Worm (Caenorhabditis elegans) whole organism, mixed stage, embryonic: ENCODE measurements around the gene F20D6.2.

Experiments
- M03D4.4 ChIP-seq: sonication (generic microtip); optimal IDR thresholded peaks from 2 replicates; lab custom pipeline; 2017; ENCODE audit warnings: mild to moderate bottlenecking, missing genetic modification characterization, missing compliant biosample characterization
- ces-1 ChIP-seq: fragments of 150-350 bp; optimal IDR thresholded peaks from 2 replicates; lab custom pipeline; 2014; ENCODE audit warnings: missing biosample characterization, missing genetic modification reagents, missing genetic modification characterization
- lin-13 ChIP-seq: fragments of 150-350 bp; optimal IDR thresholded peaks from 2 replicates; lab custom pipeline; 2014; ENCODE audit warnings: missing biosample characterization, missing genetic modification characterization
- mep-1 ChIP-seq: fragments of 150-350 bp; optimal IDR thresholded peaks from 2 replicates; lab custom pipeline; 2017; ENCODE audit warnings: missing biosample characterization, missing genetic modification reagents, missing genetic modification characterization, inconsistent platforms
- nhr-2 ChIP-seq: fragments of 150-350 bp; optimal IDR thresholded peaks from 2 replicates; lab custom pipeline; 2014; ENCODE audit warnings: missing biosample characterization, missing genetic modification characterization
- nhr-76 ChIP-seq: sonication (generic microtip); optimal IDR thresholded peaks from 2 replicates; lab custom pipeline; 2017; ENCODE audit warnings: missing biosample characterization, missing genetic modification characterization
- sem-2 ChIP-seq: fragments of 200-800 bp; sonication (Bioruptor generic); optimal IDR thresholded peaks from 2 replicates; lab custom pipeline; 2018; ENCODE audit warnings: mild to moderate bottlenecking, missing genetic modification characterization, missing compliant biosample characterization
- snpc-4 ChIP-seq: fragments of 150-350 bp; optimal IDR thresholded peaks from 2 replicates; lab custom pipeline; 2014; ENCODE audit warnings: missing biosample characterization, missing genetic modification characterization
- unc-39 ChIP-seq: fragments of 150-350 bp; optimal IDR thresholded peaks from 2 replicates; lab custom pipeline; 2014; ENCODE audit warnings: missing biosample characterization, missing genetic modification characterization
- unc-62 ChIP-seq: fragments of 150-350 bp; optimal IDR thresholded peaks from 2 replicates; lab custom pipeline; 2014; ENCODE audit warnings: missing biosample characterization, missing genetic modification reagents, missing genetic modification characterization
- zip-8 ChIP-seq: fragments of 150-350 bp; optimal IDR thresholded peaks from 2 replicates; lab custom pipeline; 2014; ENCODE audit warnings: missing biosample characterization, missing genetic modification characterization

ce11 chrV:8224634-8225033 is 38.8 kb downstream of the F20D6.2 start, which contains the start of gene pax-1:
- no peak for TF ChIP-seq snpc-4 (tag; lab: Kevin White, UChicago)
- no peak for TF ChIP-seq ces-1 (GFP tag; lab: Kevin White, UChicago)
- no peak for TF ChIP-seq zip-8 (tag; lab: Kevin White, UChicago)
- no peak for TF ChIP-seq nhr-76
- no peak for TF ChIP-seq M03D4.4
- no peak for TF ChIP-seq sem-2 (GFP tag; lab: Kevin White, UChicago)
- no peak for TF ChIP-seq lin-13 (tag; lab: Kevin White, UChicago)
- no peak for TF ChIP-seq unc-62 (GFP tag; lab: Kevin White, UChicago)
- no peak for TF ChIP-seq nhr-2 (tag; lab: Kevin White, UChicago)
- TF ChIP-seq unc-39 (tag; lab: Kevin White, UChicago): no peak
- TF ChIP-seq mep-1 (tag; lab: Kevin White, UChicago): no peak
